Worm (Caenorhabditis elegans) whole organism, mixed stage, embryonic: ENCODE data around the gene ZK287.9.

ENCODE experiments used
- M03D4.4 ChIP-seq: sonication (generic microtip); optimal IDR thresholded peaks from 2 replicates; lab custom pipeline; 2017; ENCODE audit warnings: mild to moderate bottlenecking, missing genetic modification characterization, missing compliant biosample characterization
- bed-3 ChIP-seq: fragments of 200-800 bp; sonication (Bioruptor generic); optimal IDR thresholded peaks from 3 replicates; lab custom pipeline; 2018; ENCODE audit warnings: mild to moderate bottlenecking, missing genetic modification characterization, moderate library complexity, missing compliant biosample characterization
- lsy-2 ChIP-seq: fragments of 150-350 bp; optimal IDR thresholded peaks from 2 replicates; lab custom pipeline; 2014; ENCODE audit warnings: missing biosample characterization, missing genetic modification characterization
- nhr-237 ChIP-seq: fragments of 150-350 bp; optimal IDR thresholded peaks from 2 replicates; lab custom pipeline; 2014; ENCODE audit warnings: missing biosample characterization, missing genetic modification characterization
- ztf-11 ChIP-seq: fragments of 150-350 bp; optimal IDR thresholded peaks from 2 replicates; lab custom pipeline; 2014; ENCODE audit warnings: missing biosample characterization, missing genetic modification characterization

- TF ChIP-seq bed-3 (no peak), lsy-2 (tag; lab: Kevin White, UChicago) (peak; percentile 10), M03D4.4 (no peak), nhr-237 (no peak), ztf-11 (no peak)
Measured at ce11 chrV:9664620-9665019, 14.5 kb upstream of the ZK287.9 start.
